Worm (Caenorhabditis elegans): ENCODE data around the gene crn-6.

The crn-6 gene

ce11 chrIII:9337968-9338367 lies 29.1 kb upstream of the crn-6 start:
- no peak for TF ChIP-seq ztf-11 (tag; optimal IDR thresholded peaks at IDR 0.05)
- no peak for TF ChIP-seq ceh-16 (tag; optimal IDR thresholded peaks at IDR 0.05)
- TF ChIP-seq hmg-11 (tag; optimal IDR thresholded peaks at IDR 0.05): no peak
- TF ChIP-seq nhr-12 (tag; optimal IDR thresholded peaks at IDR 0.05): no peak
- no peak for TF ChIP-seq ceh-9 (tag; optimal IDR thresholded peaks at IDR 0.05)
- TF ChIP-seq mdl-1 (tag; optimal IDR thresholded peaks at IDR 0.05): no peak
- TF ChIP-seq aly-2 (tag; optimal IDR thresholded peaks at IDR 0.05): no peak
- TF ChIP-seq pha-4 (tag; optimal IDR thresholded peaks at IDR 0.05): no peak
- no peak for TF ChIP-seq lsy-12 (tag; optimal IDR thresholded peaks at IDR 0.05)

- TF ChIP-seq ceh-16 (tag; optimal IDR thresholded peaks at IDR 0.05) (no peak), ceh-82 (tag; optimal IDR thresholded peaks at IDR 0.05) (no peak), skn-1 (tag; optimal IDR thresholded peaks at IDR 0.05) (no peak), pha-4 (tag; optimal IDR thresholded peaks at IDR 0.05) (no peak), mdl-1 (tag; optimal IDR thresholded peaks at IDR 0.05) (no peak)
Observed at ce11 chrIII:9340025-9340424, 27.0 kb upstream of the crn-6 start.

- no peak for TF ChIP-seq eor-1 (tag; optimal IDR thresholded peaks at IDR 0.05)
- TF ChIP-seq nhr-76 (tag; optimal IDR thresholded peaks at IDR 0.05): no peak
- no peak for TF ChIP-seq elt-2 (tag; optimal IDR thresholded peaks at IDR 0.05)
- no peak for TF ChIP-seq nhr-28 (tag; optimal IDR thresholded peaks at IDR 0.05)
- TF ChIP-seq ceh-28 (tag; optimal IDR thresholded peaks at IDR 0.05): no peak
- no peak for TF ChIP-seq nhr-43 (tag; optimal IDR thresholded peaks at IDR 0.05; ENCODE audit: poor library complexity, severe bottlenecking)
- TF ChIP-seq mml-1 (tag; optimal IDR thresholded peaks at IDR 0.05): no peak
- no peak for TF ChIP-seq mdl-1 (tag; optimal IDR thresholded peaks at IDR 0.05)
- TF ChIP-seq elt-1 (tag; optimal IDR thresholded peaks at IDR 0.05): no peak
- TF ChIP-seq ztf-11 (tag; optimal IDR thresholded peaks at IDR 0.05): no peak
- TF ChIP-seq jun-1 (tag; optimal IDR thresholded peaks at IDR 0.05): no peak
- no peak for TF ChIP-seq nhr-77 (tag; optimal IDR thresholded peaks at IDR 0.05)
- TF ChIP-seq ztf-4 (tag; optimal IDR thresholded peaks at IDR 0.05): no peak
Observed at ce11 chrIII:9344347-9344746, 22.7 kb upstream of the crn-6 start, which contains the start of gene emb-9. TSS of gene emb-9 (minus strand) at chrIII:9344447.

ce11 chrIII:9346114-9346513 lies 21.0 kb upstream of the crn-6 start:
- TF ChIP-seq lin-39 (tag; optimal IDR thresholded peaks at IDR 0.05): peak; percentile 75
- no peak for TF ChIP-seq elt-3 (tag; optimal IDR thresholded peaks at IDR 0.05)

- TF ChIP-seq fkh-10 (GFP tag; optimal IDR thresholded peaks at IDR 0.05) (no peak), nhr-77 (tag; optimal IDR thresholded peaks at IDR 0.05) (no peak), nhr-25 (tag; optimal IDR thresholded peaks at IDR 0.05) (no peak), nfya-1 (tag; optimal IDR thresholded peaks at IDR 0.05; ENCODE audit: insufficient read depth) (peak; percentile 32), elt-2 (tag; optimal IDR thresholded peaks at IDR 0.05) (no peak)
Observed at ce11 chrIII:9346722-9347121, 20.3 kb upstream of the crn-6 start.

- TF ChIP-seq elt-3 (tag; optimal IDR thresholded peaks at IDR 0.05): no peak
- TF ChIP-seq sea-2 (GFP tag; optimal IDR thresholded peaks at IDR 0.05): no peak
- no peak for TF ChIP-seq ztf-4 (tag; optimal IDR thresholded peaks at IDR 0.05)
- peak; percentile 60 for TF ChIP-seq nfya-1 (tag; optimal IDR thresholded peaks at IDR 0.05; ENCODE audit: insufficient read depth)
- TF ChIP-seq lin-15B (tag; optimal IDR thresholded peaks at IDR 0.05): no peak
- no peak for TF ChIP-seq elt-1 (tag; optimal IDR thresholded peaks at IDR 0.05)
- no peak for TF ChIP-seq nhr-237 (tag; optimal IDR thresholded peaks at IDR 0.05)
- TF ChIP-seq elt-2 (tag; optimal IDR thresholded peaks at IDR 0.05): no peak
- no peak for TF ChIP-seq nhr-67 (tag; optimal IDR thresholded peaks at IDR 0.05)
- peak; percentile 69 for TF ChIP-seq pha-4 (tag; optimal IDR thresholded peaks at IDR 0.05)
- no peak for TF ChIP-seq tbx-2 (tag; optimal IDR thresholded peaks at IDR 0.05)
- no peak for TF ChIP-seq nhr-23 (tag; optimal IDR thresholded peaks at IDR 0.05)
- no peak for TF ChIP-seq skn-1 (tag; optimal IDR thresholded peaks at IDR 0.05)
- no peak for TF ChIP-seq egl-5 (tag; optimal IDR thresholded peaks at IDR 0.05)
- no peak for TF ChIP-seq nhr-25 (tag; optimal IDR thresholded peaks at IDR 0.05)
- TF ChIP-seq lin-39 (tag; optimal IDR thresholded peaks at IDR 0.05): peak; percentile 42
- no peak for TF ChIP-seq ceh-9 (tag; optimal IDR thresholded peaks at IDR 0.05)
- no peak for TF ChIP-seq R02D3.7 (tag; optimal IDR thresholded peaks at IDR 0.05)
- TF ChIP-seq pqm-1 (tag; optimal IDR thresholded peaks at IDR 0.05): no peak
- TF ChIP-seq ceh-82 (tag; optimal IDR thresholded peaks at IDR 0.05): no peak
- TF ChIP-seq nhr-76 (tag; optimal IDR thresholded peaks at IDR 0.05): no peak
- no peak for TF ChIP-seq ama-1 (optimal IDR thresholded peaks at IDR 0.05)
- no peak for TF ChIP-seq nhr-77 (tag; optimal IDR thresholded peaks at IDR 0.05)
- no peak for TF ChIP-seq lsy-12 (tag; optimal IDR thresholded peaks at IDR 0.05)
- no peak for TF ChIP-seq unc-62 (GFP tag; optimal IDR thresholded peaks at IDR 0.05)
Observed at ce11 chrIII:9353814-9354213, 13.3 kb upstream of the crn-6 start.

Data from whole organism, L3 larva.